Worm (Caenorhabditis elegans) whole organism, L1 larva: ENCODE measurements around the gene hrg-7.

Source experiments
- F16B12.6 ChIP-seq: fragments of 150-350 bp; optimal IDR thresholded peaks from 2 replicates; lab custom pipeline; 2014; ENCODE audit warnings: missing biosample characterization, missing genetic modification characterization
- Y116A8C.19 ChIP-seq: sonication (generic microtip); optimal IDR thresholded peaks from 2 replicates; lab custom pipeline; 2016; ENCODE audit warnings: missing compliant biosample characterization, missing genetic modification characterization, borderline replicate concordance
- aha-1 ChIP-seq: fragments of 150-350 bp; optimal IDR thresholded peaks from 2 replicates; lab custom pipeline; 2014; ENCODE audit warnings: missing biosample characterization, missing genetic modification characterization
- aly-2 ChIP-seq: fragments of 150-350 bp; optimal IDR thresholded peaks from 2 replicates; lab custom pipeline; 2014; ENCODE audit warnings: missing biosample characterization, missing genetic modification characterization
- blmp-1 ChIP-seq: fragments of 150-350 bp; optimal IDR thresholded peaks from 2 replicates; lab custom pipeline; 2014; ENCODE audit warnings: missing biosample characterization, missing genetic modification characterization
- ceh-63 ChIP-seq: fragments of 200-800 bp; sonication (Bioruptor generic); optimal IDR thresholded peaks from 2 replicates; lab custom pipeline; 2018; ENCODE audit warnings: mild to moderate bottlenecking, missing genetic modification characterization, missing compliant biosample characterization
- ceh-90 ChIP-seq: sonication (generic microtip); optimal IDR thresholded peaks from 2 replicates; lab custom pipeline; 2016; ENCODE audit warnings: missing genetic modification characterization, missing compliant biosample characterization
- ces-1 ChIP-seq: fragments of 150-350 bp; optimal IDR thresholded peaks from 2 replicates; lab custom pipeline; 2014; ENCODE audit warnings: missing biosample characterization, missing genetic modification reagents, missing genetic modification characterization
- dpl-1 ChIP-seq, 3 experiments: fragments of 150-350 bp in 2 of 3; sonication (generic microtip) in 1 of 3; optimal IDR thresholded peaks; 2 replicates each; lab custom pipeline; 2014 to 2017; ENCODE audit warnings: missing biosample characterization in 3 of 3, missing genetic modification characterization in 3 of 3, missing genetic modification reagents in 3 of 3
- dsc-1 ChIP-seq: sonication (generic microtip); optimal IDR thresholded peaks from 2 replicates; lab custom pipeline; 2016; ENCODE audit warnings: mild to moderate bottlenecking, missing genetic modification characterization, missing compliant biosample characterization
- elt-2 ChIP-seq: sonication (generic microtip); optimal IDR thresholded peaks from 2 replicates; lab custom pipeline; 2016; ENCODE audit warnings: missing genetic modification characterization, mild to moderate bottlenecking, inconsistent platforms, missing compliant biosample characterization, missing genetic modification reagents
- fkh-10 ChIP-seq: sonication (generic microtip); optimal IDR thresholded peaks from 2 replicates; lab custom pipeline; 2017; ENCODE audit warnings: missing biosample characterization, missing genetic modification reagents, missing genetic modification characterization
- fkh-4 ChIP-seq: sonication (generic microtip); optimal IDR thresholded peaks from 2 replicates; lab custom pipeline; 2016; ENCODE audit warnings: missing compliant biosample characterization, missing genetic modification characterization, borderline replicate concordance
- fos-1 ChIP-seq: fragments of 150-350 bp; optimal IDR thresholded peaks from 2 replicates; lab custom pipeline; 2014; ENCODE audit warnings: missing biosample characterization, missing genetic modification characterization
- isw-1 ChIP-seq: fragments of 200-800 bp; sonication (Bioruptor generic); IDR thresholded peaks from 2 replicates; pipeline ENCODE4 v1.3.6; 2022; ENCODE audit warnings: missing genetic modification characterization, missing compliant biosample characterization
- lin-14 ChIP-seq: fragments of 200-800 bp; sonication (Bioruptor generic); optimal IDR thresholded peaks from 2 replicates; lab custom pipeline; 2018; ENCODE audit warnings: mild to moderate bottlenecking, missing genetic modification characterization, moderate library complexity, missing compliant biosample characterization
- lin-39 ChIP-seq: fragments of 150-350 bp; optimal IDR thresholded peaks from 2 replicates; lab custom pipeline; 2014; ENCODE audit warnings: missing biosample characterization, missing genetic modification reagents, missing genetic modification characterization
- lir-3 ChIP-seq: sonication (generic microtip); optimal IDR thresholded peaks from 2 replicates; lab custom pipeline; 2016; ENCODE audit warnings: mild to moderate bottlenecking, missing genetic modification characterization, moderate library complexity, missing compliant biosample characterization; ENCODE audit not compliant: poor library complexity
- mdl-1 ChIP-seq, 2 experiments: fragments of 150-350 bp; optimal IDR thresholded peaks; 2 replicates each; lab custom pipeline; 2014 to 2017; ENCODE audit warnings: missing biosample characterization in 2 of 2, missing genetic modification characterization in 2 of 2, inconsistent platforms in 1 of 2
- mef-2 ChIP-seq: fragments of 150-350 bp; optimal IDR thresholded peaks from 2 replicates; lab custom pipeline; 2014; ENCODE audit warnings: missing biosample characterization, missing genetic modification characterization
- mep-1 ChIP-seq: fragments of 150-350 bp; optimal IDR thresholded peaks from 2 replicates; lab custom pipeline; 2014; ENCODE audit warnings: missing biosample characterization, missing genetic modification characterization
- nhr-12 ChIP-seq: sonication (generic microtip); optimal IDR thresholded peaks from 2 replicates; lab custom pipeline; 2017; ENCODE audit warnings: missing biosample characterization, missing genetic modification characterization
- nhr-237 ChIP-seq: fragments of 150-350 bp; optimal IDR thresholded peaks from 2 replicates; lab custom pipeline; 2014; ENCODE audit warnings: missing biosample characterization, missing genetic modification characterization
- nhr-47 ChIP-seq: sonication (generic microtip); optimal IDR thresholded peaks from 2 replicates; lab custom pipeline; 2016; ENCODE audit warnings: mild to moderate bottlenecking, missing genetic modification characterization, moderate library complexity, missing compliant biosample characterization
- nhr-76 ChIP-seq: sonication (generic microtip); optimal IDR thresholded peaks from 2 replicates; lab custom pipeline; 2017; ENCODE audit warnings: missing biosample characterization, missing genetic modification characterization
- nhr-77 ChIP-seq: fragments of 150-350 bp; optimal IDR thresholded peaks from 2 replicates; lab custom pipeline; 2014; ENCODE audit warnings: missing biosample characterization, missing genetic modification characterization
- nhr-84 ChIP-seq: sonication (generic microtip); optimal IDR thresholded peaks from 2 replicates; lab custom pipeline; 2017; ENCODE audit warnings: missing biosample characterization, missing genetic modification characterization
- nhr-85 ChIP-seq: sonication (generic microtip); peaks from one replicate; lab custom pipeline; 2016; ENCODE audit warnings: missing genetic modification characterization, inconsistent platforms, missing compliant biosample characterization
- nhr-90 ChIP-seq: sonication (generic microtip); optimal IDR thresholded peaks from 2 replicates; lab custom pipeline; 2016; ENCODE audit warnings: mild to moderate bottlenecking, missing genetic modification characterization, missing compliant biosample characterization; ENCODE audit not compliant: poor library complexity
- pqm-1 ChIP-seq: sonication (generic microtip); optimal IDR thresholded peaks from 3 replicates; lab custom pipeline; 2017; ENCODE audit warnings: missing biosample characterization, missing genetic modification characterization
- skn-1 ChIP-seq: fragments of 150-350 bp; optimal IDR thresholded peaks from 2 replicates; lab custom pipeline; 2014; ENCODE audit warnings: missing biosample characterization, missing genetic modification characterization
- sup-37 ChIP-seq: fragments of 200-800 bp; sonication (Bioruptor generic); optimal IDR thresholded peaks from 2 replicates; lab custom pipeline; 2018; ENCODE audit warnings: mild to moderate bottlenecking, missing genetic modification characterization, missing compliant biosample characterization
- tlp-1 ChIP-seq: fragments of 150-350 bp; optimal IDR thresholded peaks from 2 replicates; lab custom pipeline; 2014; ENCODE audit warnings: missing biosample characterization, missing genetic modification characterization
- unc-86 ChIP-seq: sonication (generic microtip); optimal IDR thresholded peaks from 2 replicates; lab custom pipeline; 2016; ENCODE audit warnings: missing genetic modification characterization, missing compliant biosample characterization
- vab-15 ChIP-seq: sonication (generic microtip); optimal IDR thresholded peaks from 2 replicates; lab custom pipeline; 2017; ENCODE audit warnings: missing genotype, mild to moderate bottlenecking, missing genetic modification characterization, missing compliant biosample characterization
- zip-4 ChIP-seq: fragments of 200-800 bp; sonication (Bioruptor generic); optimal IDR thresholded peaks from 2 replicates; lab custom pipeline; 2018; ENCODE audit warnings: mild to moderate bottlenecking, missing genetic modification characterization, moderate library complexity, missing compliant biosample characterization
- ztf-11 ChIP-seq, 2 experiments: sonication (generic microtip); optimal IDR thresholded peaks; 2 replicates each; lab custom pipeline; 2016 to 2017; ENCODE audit warnings: missing genetic modification characterization in 2 of 2, missing biosample characterization in 1 of 2, missing compliant biosample characterization in 1 of 2
- ztf-4 ChIP-seq: fragments of 150-350 bp; optimal IDR thresholded peaks from 2 replicates; lab custom pipeline; 2014; ENCODE audit warnings: missing biosample characterization, missing genetic modification characterization

The hrg-7 gene

DNA sequence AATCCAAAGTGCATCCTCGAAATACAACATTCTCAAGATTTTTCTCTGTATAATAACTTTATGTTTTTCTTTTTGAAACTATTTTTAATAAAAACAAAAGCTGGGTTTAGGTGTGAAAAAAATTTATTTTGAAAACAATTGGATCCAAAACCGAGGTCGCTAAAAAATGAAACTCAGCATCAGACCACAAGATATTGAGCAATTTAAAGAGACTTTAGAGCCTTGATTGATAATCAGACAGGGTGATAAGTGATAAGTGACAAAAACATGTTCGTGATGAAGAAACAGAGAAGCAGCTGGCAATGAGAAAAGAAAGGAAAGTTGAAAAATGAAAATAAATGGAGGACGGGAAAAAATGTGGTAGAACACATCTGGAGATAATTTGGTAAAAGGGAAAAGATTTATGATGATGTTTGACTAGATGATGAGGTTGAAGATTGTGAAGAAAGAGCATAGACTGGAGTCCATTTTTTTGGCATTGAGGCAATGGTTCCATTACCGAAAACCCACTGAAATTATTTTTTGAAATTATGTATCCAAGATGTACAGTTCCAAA, 9.7 kb downstream of the hrg-7 start, which contains the start of gene C15C8.6:
Gene C15C8.6, minus strand, starts transcription at position 51 of the 556 bp plus-strand sequence.
- TF ChIP-seq lir-3 (tag; lab: Kevin White, UChicago) = no peak
- TF ChIP-seq ztf-11 (tag; optimal IDR thresholded peaks at IDR 0.05; lab: Kevin White, UChicago) = no peak
- no peak for TF ChIP-seq nhr-237 (tag; lab: Kevin White, UChicago)
- TF ChIP-seq sup-37 (GFP tag; lab: Kevin White, UChicago) = no peak
- TF ChIP-seq mep-1 = no peak
- no peak for TF ChIP-seq zip-4 (GFP tag; lab: Kevin White, UChicago)
- peak; percentile 83 for TF ChIP-seq fkh-4 (tag; lab: Kevin White, UChicago)
- no peak for TF ChIP-seq nhr-76 (tag; lab: Kevin White, UChicago)
- TF ChIP-seq dsc-1 (tag; lab: Kevin White, UChicago) = peak; percentile 87

DNA sequence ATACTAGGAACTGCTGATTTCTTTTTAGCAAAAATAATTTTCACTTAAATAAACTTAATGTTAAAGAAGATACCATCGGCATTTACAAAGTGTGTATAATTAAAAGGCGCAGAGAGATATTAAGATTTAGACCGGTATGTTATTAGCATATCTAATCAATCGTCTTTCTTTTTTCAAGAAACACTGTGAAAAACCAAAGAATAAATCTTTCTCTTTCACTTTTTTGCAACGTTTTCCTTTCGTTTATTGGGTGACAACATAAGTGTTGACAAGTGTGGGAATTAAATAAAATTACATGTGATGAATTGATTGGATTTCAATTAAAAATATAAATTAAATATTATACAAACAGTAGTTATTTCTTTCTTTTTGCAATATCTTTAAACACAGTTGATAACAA, 10.6 kb downstream of the hrg-7 start, which contains the start of gene C15C8.8:
Gene C15C8.8, minus strand, starts transcription at position 101 of the 400 bp plus-strand sequence.
- TF ChIP-seq isw-1 (GFP tag; lab: Robert Waterston, UW) = no peak
- peak; percentile 40 for TF ChIP-seq blmp-1 (tag; lab: Kevin White, UChicago)
- no peak for TF ChIP-seq lin-39 (tag; lab: Kevin White, UChicago)
- peak; percentile 25 for TF ChIP-seq nhr-85 (tag; lab: Kevin White, UChicago)

DNA sequence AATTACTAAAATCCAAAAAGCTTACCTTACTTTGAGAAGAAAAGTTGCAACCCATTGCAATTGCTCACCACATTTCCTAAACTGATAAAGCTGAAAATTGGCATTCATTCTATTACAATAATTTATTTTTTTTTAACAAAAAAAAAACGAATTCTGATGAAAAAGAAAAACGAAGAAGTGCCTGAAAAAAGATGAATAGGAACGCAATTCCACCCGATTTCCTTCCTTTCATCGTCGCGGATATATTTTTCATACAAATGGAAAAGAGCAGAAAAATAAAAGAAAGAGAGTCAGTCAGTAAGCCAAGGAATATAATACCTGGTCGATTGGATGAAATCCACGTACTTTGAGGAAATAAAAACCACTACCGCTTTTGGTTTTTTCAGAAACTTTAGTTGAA, 13.0 kb downstream of the hrg-7 start, which contains the start of gene gpa-13:
Gene gpa-13, minus strand, starts transcription at position 101 of the 400 bp plus-strand sequence.
- TF ChIP-seq elt-2 (tag; lab: Kevin White, UChicago) = no peak
- no peak for TF ChIP-seq nhr-12 (tag; lab: Kevin White, UChicago)
- TF ChIP-seq nhr-77 = no peak
- TF ChIP-seq dpl-1 (GFP tag; optimal IDR thresholded peaks at IDR 0.05; lab: Kevin White, UChicago) = no peak
- TF ChIP-seq nhr-47 = no peak
- TF ChIP-seq blmp-1 (tag; lab: Kevin White, UChicago) = no peak
- no peak for TF ChIP-seq lin-14
- no peak for TF ChIP-seq skn-1 (tag; lab: Kevin White, UChicago)
- TF ChIP-seq nhr-76 (tag; lab: Kevin White, UChicago) = no peak
- no peak for TF ChIP-seq nhr-84 (tag; lab: Kevin White, UChicago)

DNA sequence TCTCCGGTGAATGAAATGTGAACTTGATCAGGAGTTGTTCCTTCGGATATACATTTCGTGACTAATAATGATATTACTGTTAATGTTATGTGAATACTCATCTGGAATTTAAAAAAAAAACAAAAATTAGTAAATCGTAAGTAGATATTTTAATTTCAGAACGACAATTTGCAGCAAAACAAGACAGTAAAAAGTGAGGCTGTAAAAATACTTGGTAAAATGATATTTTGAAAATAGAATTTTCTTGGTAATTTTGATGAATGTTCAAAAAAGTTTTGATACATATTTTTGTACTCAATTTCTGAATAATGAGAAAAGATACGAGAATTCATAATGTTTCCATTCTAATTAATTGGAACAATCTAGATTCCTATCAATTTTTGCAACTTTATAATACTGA, 17.8 kb downstream of the hrg-7 start, which contains the start of gene papl-1:
Gene papl-1, minus strand, starts transcription at position 101 of the 400 bp plus-strand sequence.
- no peak for TF ChIP-seq fkh-10
- no peak for TF ChIP-seq elt-2 (tag; lab: Kevin White, UChicago)
- TF ChIP-seq vab-15 (tag; lab: Kevin White, UChicago) = no peak
- TF ChIP-seq aly-2 (tag; lab: Kevin White, UChicago) = no peak
- no peak for TF ChIP-seq ceh-90
- TF ChIP-seq mef-2 = no peak
- no peak for TF ChIP-seq aha-1 (tag; lab: Kevin White, UChicago)
- no peak for TF ChIP-seq ztf-4 (tag; lab: Kevin White, UChicago)
- TF ChIP-seq ceh-63 (GFP tag; lab: Kevin White, UChicago) = no peak
- no peak for TF ChIP-seq dpl-1 (GFP tag; optimal IDR thresholded peaks at IDR 0.05; lab: Kevin White, UChicago)
- TF ChIP-seq fos-1 (tag; lab: Kevin White, UChicago) = no peak
- no peak for TF ChIP-seq pqm-1
- no peak for TF ChIP-seq F16B12.6 (tag; lab: Kevin White, UChicago)
- no peak for TF ChIP-seq Y116A8C.19 (tag; lab: Kevin White, UChicago)
- no peak for TF ChIP-seq ces-1
- no peak for TF ChIP-seq nhr-90 (tag; lab: Kevin White, UChicago)
- TF ChIP-seq unc-86 (tag; lab: Kevin White, UChicago) = no peak
- TF ChIP-seq mdl-1 (tag; optimal IDR thresholded peaks at IDR 0.05; lab: Kevin White, UChicago) = no peak
- no peak for TF ChIP-seq nhr-12 (tag; lab: Kevin White, UChicago)
- no peak for TF ChIP-seq tlp-1 (tag; lab: Kevin White, UChicago)
